Fruit fly (Drosophila melanogaster): ENCODE data around the gene COX5A.
A peak's percentile ranks its signal among the peaks of the same experiment; 100 is the strongest.

Gene COX5A

DNA sequence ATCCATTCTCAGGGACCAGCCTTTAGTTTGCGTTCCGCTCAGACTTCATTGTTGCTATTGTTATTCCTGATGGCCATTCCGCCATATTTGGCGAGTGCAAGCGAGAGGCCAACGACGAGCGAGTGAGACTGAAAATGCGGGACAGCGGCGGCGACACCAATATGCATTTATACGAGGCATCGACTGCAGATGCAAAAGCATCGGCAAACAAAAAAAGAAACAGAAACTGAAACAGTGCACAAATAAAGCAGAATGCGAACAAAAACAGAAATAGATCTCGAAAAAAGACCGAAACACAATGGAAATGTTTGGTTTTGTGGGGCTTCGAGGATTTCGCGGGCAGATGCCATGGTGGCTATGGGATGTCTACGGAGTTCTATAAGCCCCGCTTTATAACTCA is 39.9 kb downstream of the COX5A start:
- TF ChIP-seq CG32264 (GFP tag; optimal IDR thresholded peaks at IDR 0.05) (no peak), psq (GFP tag; optimal IDR thresholded peaks at IDR 0.05) (peak; percentile 77)

DNA sequence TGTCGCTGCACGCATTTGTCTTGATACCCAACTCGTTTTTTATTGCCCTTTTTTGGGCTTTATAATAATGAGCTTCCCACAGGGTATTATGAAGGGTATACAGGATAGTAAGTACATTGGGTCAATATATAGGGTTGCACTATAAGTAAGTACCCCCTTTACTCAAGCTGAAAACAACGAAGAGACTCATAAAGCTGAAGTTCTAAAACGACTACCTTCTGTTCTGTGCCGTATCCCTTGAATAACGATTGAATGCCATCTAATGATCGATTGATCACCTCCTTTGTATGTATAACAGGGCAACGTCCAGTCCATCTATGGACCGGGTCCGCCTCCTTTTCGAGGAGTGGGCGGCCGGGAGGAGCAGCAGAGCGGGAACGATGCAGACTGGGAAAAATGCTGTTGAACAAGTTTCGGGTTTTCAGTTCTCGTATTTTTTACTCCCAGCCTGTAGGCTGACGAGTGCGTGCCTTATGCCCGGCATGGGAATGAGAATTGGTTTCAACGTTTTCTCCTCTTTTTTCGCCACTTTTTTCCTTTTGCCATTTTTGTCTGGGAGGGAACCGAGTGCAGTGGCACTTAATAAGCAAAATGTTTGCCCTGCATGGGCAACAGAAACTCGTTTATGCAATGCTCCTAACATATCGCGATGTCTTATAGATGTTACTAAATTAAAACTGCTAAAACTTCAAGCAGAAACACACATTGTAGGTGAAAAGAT is 40.5 kb downstream of the COX5A start:
- peak; percentile 23 for TF ChIP-seq Sp1 (GFP tag; optimal IDR thresholded peaks at IDR 0.05)
- TF ChIP-seq ey (GFP tag; optimal IDR thresholded peaks at IDR 0.05), result peak; percentile 67
- TF ChIP-seq Hr78 (GFP tag; optimal IDR thresholded peaks at IDR 0.05), result no peak
- peak; percentile 71 for TF ChIP-seq fru (GFP tag; optimal IDR thresholded peaks at IDR 0.05)
- TF ChIP-seq sv (GFP tag; optimal IDR thresholded peaks at IDR 0.05), result no peak
- TF ChIP-seq Dif (GFP tag; optimal IDR thresholded peaks at IDR 0.05; ENCODE audit: partially characterized antibody), result peak; percentile 59
- TF ChIP-seq Hnf4 (GFP tag; optimal IDR thresholded peaks at IDR 0.05), result peak; percentile 51
- no peak for TF ChIP-seq CG9705 (GFP tag; optimal IDR thresholded peaks at IDR 0.05)
- TF ChIP-seq pan (optimal IDR thresholded peaks at IDR 0.05), result peak; percentile 10
- TF ChIP-seq Vsx2 (GFP tag; optimal IDR thresholded peaks at IDR 0.05; ENCODE audit: partially characterized antibody), result peak; percentile 24
- TF ChIP-seq foxo (GFP tag; optimal IDR thresholded peaks at IDR 0.05), result peak in 1 of 2 experiments; percentile 61
- no peak for TF ChIP-seq brk (GFP tag; optimal IDR thresholded peaks at IDR 0.05)
- TF ChIP-seq tai (GFP tag; optimal IDR thresholded peaks at IDR 0.05), result no peak
- TF ChIP-seq h (GFP tag; optimal IDR thresholded peaks at IDR 0.05), result peak; percentile 60
- TF ChIP-seq woc (GFP tag; optimal IDR thresholded peaks at IDR 0.05), result peak; percentile 97
- peak; percentile 69 for TF ChIP-seq psq (GFP tag; optimal IDR thresholded peaks at IDR 0.05)
- peak; percentile 48 for TF ChIP-seq br (GFP tag; optimal IDR thresholded peaks at IDR 0.05)
- peak; percentile 42 for TF ChIP-seq rgr (GFP tag; optimal IDR thresholded peaks at IDR 0.05)
- TF ChIP-seq OdsH (GFP tag; optimal IDR thresholded peaks at IDR 0.05), result peak; percentile 49
- peak; percentile 57 for TF ChIP-seq HLH106 (tag; optimal IDR thresholded peaks at IDR 0.05)
- peak; percentile 34 for TF ChIP-seq dmrt93B (GFP tag; optimal IDR thresholded peaks at IDR 0.05)

DNA sequence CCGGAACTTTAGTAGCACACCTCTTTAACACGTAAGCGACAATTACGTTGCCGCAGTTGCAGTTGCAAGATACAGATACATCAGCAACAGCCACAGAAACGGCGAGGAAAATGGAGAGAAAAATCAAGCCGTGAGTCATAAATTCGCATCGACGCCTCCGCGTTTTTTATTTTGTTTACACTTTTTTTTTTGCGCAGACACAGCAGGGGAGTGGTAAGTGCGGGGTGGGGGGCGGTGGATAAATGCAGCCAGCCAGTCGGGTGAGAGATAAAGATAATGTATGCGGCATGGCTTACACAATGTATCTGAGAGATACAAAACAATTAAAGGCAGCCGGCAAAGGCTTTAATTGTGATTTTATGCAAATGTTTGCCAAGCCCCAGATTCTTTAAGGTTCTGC is 46.0 kb downstream of the COX5A start:
- TF ChIP-seq Hr83 (GFP tag; optimal IDR thresholded peaks at IDR 0.05; ENCODE audit: poor library complexity, severe bottlenecking) (no peak), CrebA (GFP tag; optimal IDR thresholded peaks at IDR 0.05; ENCODE audit: borderline replicate concordance) (no peak), usp (GFP tag; optimal IDR thresholded peaks at IDR 0.05) (no peak), Dif (GFP tag; optimal IDR thresholded peaks at IDR 0.05; ENCODE audit: partially characterized antibody) (no peak), woc (GFP tag; optimal IDR thresholded peaks at IDR 0.05) (no peak), Dfd (GFP tag; optimal IDR thresholded peaks at IDR 0.05) (no peak), HLH106 (tag; optimal IDR thresholded peaks at IDR 0.05) (no peak), Abd-B (GFP tag; optimal IDR thresholded peaks at IDR 0.05) (no peak), CG9705 (GFP tag; optimal IDR thresholded peaks at IDR 0.05) (no peak), br (GFP tag; optimal IDR thresholded peaks at IDR 0.05) (no peak), ey (GFP tag; optimal IDR thresholded peaks at IDR 0.05) (no peak), Jra (GFP tag; optimal IDR thresholded peaks at IDR 0.05) (no peak), OdsH (GFP tag; optimal IDR thresholded peaks at IDR 0.05) (no peak)

DNA sequence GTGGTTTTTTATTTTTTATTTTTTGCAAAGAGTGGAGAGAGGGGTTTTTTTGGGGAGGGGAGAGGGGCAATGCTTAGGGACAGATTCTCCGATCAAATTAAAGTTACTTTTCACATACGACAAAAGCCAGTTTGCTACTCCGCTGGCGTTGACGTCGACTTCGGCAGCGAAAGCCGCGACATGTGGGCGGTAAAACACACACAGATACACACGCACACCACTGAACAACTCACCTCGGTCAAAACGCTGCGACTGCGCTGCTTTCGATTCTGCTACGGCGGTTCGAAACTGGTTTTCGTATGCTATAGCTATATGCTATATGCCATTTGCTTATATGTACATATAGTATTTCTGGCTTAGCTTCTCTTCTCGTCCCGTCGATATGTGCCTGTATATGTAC is 49.4 kb downstream of the COX5A start:
- TF ChIP-seq Vsx2 (GFP tag; optimal IDR thresholded peaks at IDR 0.05; ENCODE audit: partially characterized antibody) (peak; percentile 14), N (GFP tag; optimal IDR thresholded peaks at IDR 0.05) (peak; percentile 9), jim (GFP tag; optimal IDR thresholded peaks at IDR 0.05) (no peak), fru (GFP tag; optimal IDR thresholded peaks at IDR 0.05) (peak; percentile 50), CrebA (GFP tag; optimal IDR thresholded peaks at IDR 0.05; ENCODE audit: borderline replicate concordance) (no peak), Rel (GFP tag; optimal IDR thresholded peaks at IDR 0.05) (peak; percentile 32), Rel (tag; optimal IDR thresholded peaks at IDR 0.05) (no peak), Dif (GFP tag; optimal IDR thresholded peaks at IDR 0.05; ENCODE audit: partially characterized antibody) (peak; percentile 61), woc (GFP tag; optimal IDR thresholded peaks at IDR 0.05) (no peak), dl (GFP tag; optimal IDR thresholded peaks at IDR 0.05; ENCODE audit: insufficient read depth in 1 of 2, partially characterized antibody in 2 of 2) (peak in 1 of 2 experiments; percentile 22)
